Worm (Caenorhabditis elegans): ENCODE measurements around the gene tps-2.

The tps-2 gene

ce11 chrII:14604261-14604660 is 3.6 kb downstream of the tps-2 start:
- no peak for TF ChIP-seq ztf-11 (tag; optimal IDR thresholded peaks at IDR 0.05)
- TF ChIP-seq nhr-237 (tag; optimal IDR thresholded peaks at IDR 0.05), result no peak
- no peak for TF ChIP-seq F13H6.1 (tag; optimal IDR thresholded peaks at IDR 0.05)
- no peak for TF ChIP-seq peb-1 (tag; optimal IDR thresholded peaks at IDR 0.05)
- no peak for TF ChIP-seq nhr-21 (tag; optimal IDR thresholded peaks at IDR 0.05)
- TF ChIP-seq nhr-11 (tag; optimal IDR thresholded peaks at IDR 0.05), result no peak
- no peak for TF ChIP-seq R02D3.7 (tag; optimal IDR thresholded peaks at IDR 0.05)
- TF ChIP-seq aly-2 (tag; optimal IDR thresholded peaks at IDR 0.05), result no peak
- no peak for TF ChIP-seq C34F6.9 (tag; optimal IDR thresholded peaks at IDR 0.05)
- TF ChIP-seq ztf-4 (tag; optimal IDR thresholded peaks at IDR 0.05), result no peak
- no peak for TF ChIP-seq lin-11 (tag; optimal IDR thresholded peaks at IDR 0.05)
- TF ChIP-seq blmp-1 (tag; optimal IDR thresholded peaks at IDR 0.05; ENCODE audit: insufficient read depth), result no peak
- TF ChIP-seq Y55F3AM.14 (GFP tag; optimal IDR thresholded peaks at IDR 0.05), result no peak
- TF ChIP-seq ZK546.5 (tag; optimal IDR thresholded peaks at IDR 0.05), result no peak
- no peak for TF ChIP-seq ceh-82 (tag; optimal IDR thresholded peaks at IDR 0.05)
- TF ChIP-seq dmd-4 (tag; optimal IDR thresholded peaks at IDR 0.05), result no peak
- no peak for TF ChIP-seq skn-1 (tag; optimal IDR thresholded peaks at IDR 0.05)

DNA sequence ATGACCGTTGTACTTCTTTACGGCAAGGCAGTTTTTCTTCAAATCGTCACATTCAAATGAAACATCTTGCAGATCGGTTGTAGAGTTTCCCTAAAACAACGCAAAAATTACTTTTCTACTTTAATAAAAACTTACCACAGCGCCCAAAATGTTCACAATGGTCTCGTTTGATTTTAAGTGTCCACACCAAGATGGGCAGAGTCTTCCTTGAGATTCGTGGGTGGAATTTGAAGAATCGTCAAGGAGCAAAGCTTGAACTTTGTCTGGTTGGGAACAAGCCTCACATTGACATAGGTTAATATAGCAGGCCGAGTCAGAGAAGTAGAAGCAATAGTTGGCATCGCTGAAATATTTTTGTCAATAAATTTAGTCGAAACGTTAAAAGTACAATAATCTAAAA is 4.3 kb downstream of the tps-2 start:
- TF ChIP-seq lin-13 (GFP tag; optimal IDR thresholded peaks at IDR 0.05) (no peak), nhr-6 (tag; optimal IDR thresholded peaks at IDR 0.05) (peak; percentile 11)

DNA sequence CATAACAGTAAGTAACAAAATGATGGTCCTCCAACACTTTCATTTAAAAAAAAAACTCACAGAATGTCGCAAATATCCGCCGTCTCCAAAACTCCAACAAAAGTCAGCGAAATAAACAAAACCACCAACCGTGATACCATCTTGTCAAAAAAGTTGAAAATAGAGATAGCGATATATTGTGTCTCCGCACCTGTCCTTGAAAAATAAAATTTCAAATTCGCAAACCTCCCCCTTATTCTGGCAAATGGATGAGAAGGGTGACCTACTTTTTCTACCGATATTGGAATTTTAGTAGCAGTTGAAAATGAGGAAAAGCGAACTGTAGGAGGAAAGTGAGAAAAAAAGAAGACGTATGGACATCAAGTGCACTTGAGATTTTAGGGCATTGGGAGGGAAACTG is 4.8 kb downstream of the tps-2 start, which contains the start of gene F19H8.2:
Gene F19H8.2 (minus strand): TSS at position 391 of the 400 bp plus-strand sequence.
- TF ChIP-seq ama-1 (optimal IDR thresholded peaks at IDR 0.05) (peak; percentile 53), ceh-82 (tag; optimal IDR thresholded peaks at IDR 0.05) (no peak), ceh-16 (tag; optimal IDR thresholded peaks at IDR 0.05) (peak; percentile 31)

DNA sequence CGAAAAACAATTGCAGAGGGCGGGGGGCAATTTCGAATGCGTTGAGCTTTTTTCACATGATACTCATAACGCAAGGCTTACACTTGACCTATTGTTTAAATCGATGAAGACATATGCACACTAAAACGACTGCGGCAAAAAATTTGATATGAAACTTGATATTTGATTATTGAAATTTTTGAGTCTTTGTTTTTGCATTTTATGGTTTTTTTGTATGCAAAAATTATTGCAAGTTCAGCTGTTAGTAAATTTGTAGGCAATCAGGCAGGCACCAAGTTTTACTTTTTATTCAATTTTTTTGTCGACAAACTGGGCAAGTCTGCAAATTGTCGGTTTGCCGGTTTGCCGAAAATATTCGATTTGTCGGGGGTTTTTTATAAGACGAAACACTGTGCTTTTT is 5.5 kb downstream of the tps-2 start, which contains the start of gene arl-3:
Gene arl-3 (plus strand): TSS at position 301 of the 400 bp plus-strand sequence.
- TF ChIP-seq mab-5 (tag; optimal IDR thresholded peaks at IDR 0.05) (no peak), nhr-21 (tag; optimal IDR thresholded peaks at IDR 0.05) (no peak), peb-1 (tag; optimal IDR thresholded peaks at IDR 0.05) (no peak), ama-1 (optimal IDR thresholded peaks at IDR 0.05) (no peak), ztf-11 (tag; optimal IDR thresholded peaks at IDR 0.05) (no peak)

DNA sequence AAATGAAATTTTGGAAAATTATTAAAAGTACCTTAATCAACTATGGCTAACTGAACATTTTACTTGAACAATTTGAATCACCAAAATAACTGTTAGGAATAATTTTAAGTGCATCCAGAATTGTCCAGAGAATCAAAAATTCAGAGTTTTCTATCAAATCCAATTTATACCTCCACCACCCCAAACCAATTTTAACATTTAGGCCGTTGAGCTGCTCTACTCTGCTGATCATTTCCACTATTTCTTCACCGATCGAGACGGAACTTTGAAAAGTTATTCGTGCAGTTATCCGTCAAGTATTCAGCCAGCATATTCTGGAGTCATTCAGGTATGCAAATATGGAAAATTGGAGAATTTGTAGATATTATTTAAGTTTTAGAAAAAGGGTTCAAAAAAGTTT is 7.8 kb downstream of the tps-2 start:
- TF ChIP-seq ama-1 (optimal IDR thresholded peaks at IDR 0.05) (peak; percentile 33), lin-13 (GFP tag; optimal IDR thresholded peaks at IDR 0.05) (no peak)

- no peak for TF ChIP-seq mab-5 (tag; optimal IDR thresholded peaks at IDR 0.05)
- peak; percentile 1 for TF ChIP-seq ama-1 (optimal IDR thresholded peaks at IDR 0.05)
These were observed 8.7 kb downstream of the tps-2 start for ce11 chrII:14609297-14609937.

ce11 chrII:14610492-14611142 is 9.9 kb downstream of the tps-2 start:
- TF ChIP-seq dmd-4 (tag; optimal IDR thresholded peaks at IDR 0.05) (no peak), unc-39 (tag; optimal IDR thresholded peaks at IDR 0.05) (no peak), mab-5 (tag; optimal IDR thresholded peaks at IDR 0.05) (no peak), nhr-21 (tag; optimal IDR thresholded peaks at IDR 0.05) (peak; percentile 24), nhr-129 (tag; optimal IDR thresholded peaks at IDR 0.05) (peak; percentile 2), gmeb-1 (tag; optimal IDR thresholded peaks at IDR 0.05) (no peak), snpc-4 (tag; optimal IDR thresholded peaks at IDR 0.05) (no peak), unc-55 (GFP tag; optimal IDR thresholded peaks at IDR 0.05) (no peak), ceh-82 (tag; optimal IDR thresholded peaks at IDR 0.05) (no peak), lsy-2 (tag; optimal IDR thresholded peaks at IDR 0.05) (peak in 1 of 2 experiments; percentile 7), ztf-4 (tag; optimal IDR thresholded peaks at IDR 0.05) (no peak), ztf-1 (GFP tag; conservative IDR thresholded peaks at IDR 0.05) (no peak), unc-62 (GFP tag; optimal IDR thresholded peaks at IDR 0.05) (no peak), alr-1 (tag; optimal IDR thresholded peaks at IDR 0.05) (no peak), nhr-23 (tag; optimal IDR thresholded peaks at IDR 0.05) (no peak), nhr-12 (tag; optimal IDR thresholded peaks at IDR 0.05) (no peak), skn-1 (tag; optimal IDR thresholded peaks at IDR 0.05) (no peak), C34F6.9 (tag; optimal IDR thresholded peaks at IDR 0.05) (no peak), nhr-10 (tag; optimal IDR thresholded peaks at IDR 0.05) (no peak), crh-2 (tag; optimal IDR thresholded peaks at IDR 0.05) (no peak), ama-1 (optimal IDR thresholded peaks at IDR 0.05) (peak; percentile 67), nhr-237 (tag; optimal IDR thresholded peaks at IDR 0.05) (no peak), blmp-1 (tag; optimal IDR thresholded peaks at IDR 0.05; ENCODE audit: insufficient read depth) (peak; percentile 60)
